Fruit fly (Drosophila melanogaster) whole organism, pupa: ENCODE data around the gene CG5171.
A peak's percentile ranks its signal among the peaks of the same experiment; 100 is the strongest.

ENCODE experiments used
- CG12605 ChIP-seq: fragments of 200-800 bp; sonication (Bioruptor generic); IDR thresholded peaks from 2 replicates; pipeline ENCODE4 v1.3.6; 2022; ENCODE audit warnings: missing biosample characterization, missing genetic modification characterization
- CG17806 ChIP-seq: fragments of 200-800 bp; sonication (Bioruptor generic); optimal IDR thresholded peaks from 2 replicates; lab custom pipeline; 2018; ENCODE audit warnings: missing biosample characterization, mild to moderate bottlenecking, missing genetic modification characterization, moderate library complexity
- CG32121 ChIP-seq: fragments of 200-800 bp; sonication (Bioruptor generic); IDR thresholded peaks from 2 replicates; pipeline ENCODE4 v1.3.6; 2022; ENCODE audit warnings: missing biosample characterization, missing genetic modification characterization
- CG34367 ChIP-seq: fragments of 200-800 bp; sonication (Bioruptor generic); optimal IDR thresholded peaks from 2 replicates; lab custom pipeline; 2018; ENCODE audit warnings: missing biosample characterization, mild to moderate bottlenecking, missing genetic modification characterization
- CG8159 ChIP-seq: fragments of 200-800 bp; sonication (Bioruptor generic); optimal IDR thresholded peaks from 3 replicates; lab custom pipeline; 2018; ENCODE audit warnings: missing biosample characterization, mild to moderate bottlenecking, missing genetic modification characterization, moderate library complexity
- CG8301 ChIP-seq: fragments of 200-800 bp; sonication (Bioruptor generic); optimal IDR thresholded peaks from 2 replicates; lab custom pipeline; 2018; ENCODE audit warnings: missing biosample characterization, mild to moderate bottlenecking, missing genetic modification characterization
- CG9948 ChIP-seq: fragments of 200-800 bp; sonication (Bioruptor generic); optimal IDR thresholded peaks from 2 replicates; lab custom pipeline; 2018; ENCODE audit warnings: missing biosample characterization, mild to moderate bottlenecking, missing genetic modification characterization, moderate library complexity
- EcR ChIP-seq: fragments of 200-800 bp; sonication (Bioruptor generic); optimal IDR thresholded peaks from 3 replicates; lab custom pipeline; 2019; ENCODE audit warnings: missing biosample characterization, missing genetic modification characterization, mild to moderate bottlenecking, moderate library complexity, missing genetic modification reagents
- Pif1A ChIP-seq: fragments of 200-800 bp; sonication (Bioruptor generic); optimal IDR thresholded peaks from 3 replicates; lab custom pipeline; 2016; ENCODE audit warnings: missing biosample characterization, missing genetic modification characterization
- Snoo ChIP-seq: fragments of 200-800 bp; sonication (Bioruptor generic); optimal IDR thresholded peaks from 3 replicates; lab custom pipeline; 2017; ENCODE audit warnings: missing biosample characterization, mild to moderate bottlenecking, missing genetic modification characterization, inconsistent platforms
- fd96Ca ChIP-seq: fragments of 200-800 bp; sonication (Bioruptor generic); IDR thresholded peaks from 3 replicates; pipeline ENCODE4 v1.3.6; 2022; ENCODE audit warnings: missing biosample characterization, missing genetic modification characterization
- rn ChIP-seq: fragments of 200-800 bp; sonication (Bioruptor generic); IDR thresholded peaks from 2 replicates; pipeline ENCODE4 v1.3.6; 2022; ENCODE audit warnings: missing biosample characterization, missing genetic modification characterization

- TF ChIP-seq Pif1A (GFP tag; lab: Kevin White, UChicago) (no peak), CG34367 (tag; lab: Kevin White, UChicago) (no peak), CG32121 (GFP tag; lab: Robert Waterston, UW) (no peak), EcR (GFP tag; lab: Kevin White, UChicago) (no peak), CG8301 (tag; lab: Kevin White, UChicago) (no peak), fd96Ca (GFP tag; lab: Robert Waterston, UW) (no peak), Snoo (tag; lab: Kevin White, UChicago) (peak; percentile 37), CG8159 (peak; percentile 41), CG9948 (tag; lab: Kevin White, UChicago) (peak; percentile 10), CG12605 (GFP tag; lab: Robert Waterston, UW) (no peak), rn (GFP tag; lab: Robert Waterston, UW) (no peak), CG17806 (tag; lab: Kevin White, UChicago) (peak; percentile 25)
These were observed 5.3 kb upstream of the CG5171 start for dm6 chr2L:7395813-7396212.
